Fruit fly (Drosophila melanogaster) whole organism, embryonic: ENCODE results near the gene Atat.

Experiments used
- Antp ChIP-seq: fragments of 200-800 bp; sonication (Bioruptor generic); optimal IDR thresholded peaks from 3 replicates; lab custom pipeline; 2016; ENCODE audit warnings: missing biosample characterization, missing genetic modification characterization
- Asciz ChIP-seq: fragments of 200-800 bp; sonication (Bioruptor generic); optimal IDR thresholded peaks from 2 replicates; lab custom pipeline; 2017; ENCODE audit warnings: missing biosample characterization, mild to moderate bottlenecking, missing genetic modification characterization, missing genetic modification reagents
- CG10321 ChIP-seq: fragments of 200-800 bp; sonication (Bioruptor generic); IDR thresholded peaks from 2 replicates; pipeline ENCODE4 v1.3.6; 2022; ENCODE audit warnings: missing biosample characterization, missing genetic modification characterization
- CG10543 ChIP-seq: fragments of 200-800 bp; sonication (Bioruptor generic); optimal IDR thresholded peaks from 3 replicates; lab custom pipeline; 2017; ENCODE audit warnings: missing biosample characterization, mild to moderate bottlenecking, missing genetic modification characterization, moderate library complexity
- CG12104 ChIP-seq: fragments of 200-800 bp; sonication (Bioruptor generic); optimal IDR thresholded peaks from 3 replicates; lab custom pipeline; 2016; ENCODE audit warnings: missing biosample characterization, missing genetic modification characterization
- CG12769 ChIP-seq: fragments of 200-800 bp; sonication (Bioruptor generic); optimal IDR thresholded peaks from 2 replicates; lab custom pipeline; 2019; ENCODE audit warnings: missing biosample characterization, mild to moderate bottlenecking, missing genetic modification characterization, moderate library complexity
- CG12942 ChIP-seq: fragments of 200-800 bp; sonication (Bioruptor generic); optimal IDR thresholded peaks from 3 replicates; lab custom pipeline; 2016; ENCODE audit warnings: missing biosample characterization, missing genetic modification characterization
- CG13424 ChIP-seq: fragments of 200-800 bp; sonication (Bioruptor generic); optimal IDR thresholded peaks from 2 replicates; lab custom pipeline; 2019; ENCODE audit warnings: missing biosample characterization, mild to moderate bottlenecking, missing genetic modification characterization, moderate library complexity
- CG14050 ChIP-seq: fragments of 200-800 bp; sonication (Bioruptor generic); IDR thresholded peaks from 3 replicates; pipeline ENCODE4 v1.3.6; 2022; ENCODE audit warnings: missing biosample characterization, missing genetic modification characterization
- CG15696 ChIP-seq: fragments of 200-800 bp; sonication (Bioruptor generic); optimal IDR thresholded peaks from 2 replicates; lab custom pipeline; 2019; ENCODE audit warnings: missing biosample characterization, mild to moderate bottlenecking, missing genetic modification characterization, moderate library complexity
- CG1603 ChIP-seq: fragments of 200-800 bp; sonication (Bioruptor generic); optimal IDR thresholded peaks from 2 replicates; lab custom pipeline; 2019; ENCODE audit warnings: missing biosample characterization, mild to moderate bottlenecking, missing genetic modification characterization, moderate library complexity
- CG17328 ChIP-seq: fragments of 200-800 bp; sonication (Bioruptor generic); IDR thresholded peaks from 2 replicates; pipeline ENCODE4 v1.3.6; 2022; ENCODE audit warnings: missing biosample characterization, missing genetic modification characterization
- CG17912 ChIP-seq: fragments of 200-800 bp; sonication (Bioruptor generic); optimal IDR thresholded peaks from 2 replicates; lab custom pipeline; 2018; ENCODE audit warnings: missing biosample characterization, mild to moderate bottlenecking, missing genetic modification characterization
- CG2120 ChIP-seq: fragments of 200-800 bp; sonication (Bioruptor generic); optimal IDR thresholded peaks from 3 replicates; lab custom pipeline; 2016; ENCODE audit warnings: missing biosample characterization, missing genetic modification characterization
- CG3163 ChIP-seq: fragments of 200-800 bp; sonication (Bioruptor generic); optimal IDR thresholded peaks from 3 replicates; lab custom pipeline; 2016; ENCODE audit warnings: missing biosample characterization, missing genetic modification characterization
- CG34224 ChIP-seq: fragments of 200-800 bp; sonication (Bioruptor generic); IDR thresholded peaks from 3 replicates; pipeline ENCODE4 v1.3.6; 2022; ENCODE audit warnings: missing biosample characterization, missing genetic modification characterization; ENCODE audit not compliant: partially characterized antibody
- CG4820 ChIP-seq: fragments of 200-800 bp; sonication (Bioruptor generic); optimal IDR thresholded peaks from 3 replicates; lab custom pipeline; 2016; ENCODE audit warnings: missing biosample characterization, missing genetic modification characterization
- CG6175 ChIP-seq: fragments of 200-800 bp; sonication (Bioruptor generic); IDR thresholded peaks from 3 replicates; pipeline ENCODE4 v1.3.6; 2022; ENCODE audit warnings: missing biosample characterization, missing genetic modification characterization
- CG6813 ChIP-seq: fragments of 200-800 bp; sonication (Bioruptor generic); optimal IDR thresholded peaks from 2 replicates; lab custom pipeline; 2017; ENCODE audit warnings: missing biosample characterization, missing genetic modification characterization, mild to moderate bottlenecking, moderate library complexity, missing genetic modification reagents
- CG7372 ChIP-seq: fragments of 200-800 bp; sonication (Bioruptor generic); IDR thresholded peaks from 2 replicates; pipeline ENCODE4 v1.3.6; 2022; ENCODE audit warnings: missing biosample characterization, missing genetic modification characterization
- CG7839 ChIP-seq: fragments of 200-800 bp; sonication (Bioruptor generic); optimal IDR thresholded peaks from 3 replicates; lab custom pipeline; 2018; ENCODE audit warnings: missing biosample characterization, mild to moderate bottlenecking, missing genetic modification characterization, moderate library complexity
- CG8924 ChIP-seq: fragments of 200-800 bp; optimal IDR thresholded peaks from 3 replicates; lab custom pipeline; 2019; ENCODE audit warnings: missing biosample characterization, mild to moderate bottlenecking, missing genetic modification characterization, moderate library complexity
- D19B ChIP-seq: fragments of 200-800 bp; sonication (Bioruptor generic); optimal IDR thresholded peaks from 2 replicates; lab custom pipeline; 2017; ENCODE audit warnings: missing biosample characterization, mild to moderate bottlenecking, missing genetic modification characterization
- Doc3 ChIP-seq: fragments of 200-800 bp; sonication (Bioruptor generic); IDR thresholded peaks from 3 replicates; pipeline ENCODE4 v1.3.6; 2022; ENCODE audit warnings: missing biosample characterization, missing genetic modification characterization; ENCODE audit not compliant: partially characterized antibody
- ERR ChIP-seq: fragments of 200-800 bp; sonication (Bioruptor generic); optimal IDR thresholded peaks from 2 replicates; lab custom pipeline; 2016; ENCODE audit warnings: missing biosample characterization, missing genetic modification characterization
- Gug ChIP-seq: fragments of 200-800 bp; sonication (Bioruptor generic); IDR thresholded peaks from 4 replicates; pipeline ENCODE4 v1.3.6; 2022; ENCODE audit warnings: missing biosample characterization, missing genetic modification characterization
- Hmx ChIP-seq: fragments of 200-800 bp; sonication (Bioruptor generic); optimal IDR thresholded peaks from 2 replicates; lab custom pipeline; 2016; ENCODE audit warnings: missing biosample characterization, missing genetic modification characterization
- Hr3 ChIP-seq: fragments of 200-800 bp; sonication (Bioruptor generic); optimal IDR thresholded peaks from 3 replicates; lab custom pipeline; 2016; ENCODE audit warnings: missing biosample characterization, missing genetic modification characterization
- Meics ChIP-seq: fragments of 200-800 bp; sonication (Bioruptor generic); optimal IDR thresholded peaks from 2 replicates; lab custom pipeline; 2017; ENCODE audit warnings: missing biosample characterization, mild to moderate bottlenecking, missing genetic modification characterization
- NFAT ChIP-seq: fragments of 200-800 bp; sonication (Bioruptor generic); IDR thresholded peaks from 2 replicates; pipeline ENCODE4 v1.3.6; 2022; ENCODE audit warnings: missing biosample characterization, missing genetic modification characterization
- NfI ChIP-seq: fragments of 200-800 bp; sonication (Bioruptor generic); optimal IDR thresholded peaks from 3 replicates; lab custom pipeline; 2018; ENCODE audit warnings: missing biosample characterization, mild to moderate bottlenecking, missing genetic modification characterization, moderate library complexity
- Poxn ChIP-seq: fragments of 200-800 bp; sonication (Bioruptor generic); IDR thresholded peaks from 2 replicates; pipeline ENCODE4 v1.3.6; 2022; ENCODE audit warnings: missing biosample characterization, missing genetic modification characterization
- Ravus ChIP-seq: fragments of 200-800 bp; sonication (Bioruptor generic); IDR thresholded peaks from 2 replicates; pipeline ENCODE4 v1.3.6; 2022; ENCODE audit warnings: missing biosample characterization, missing genetic modification characterization
- Sry-δ ChIP-seq: fragments of 200-800 bp; sonication (Bioruptor generic); optimal IDR thresholded peaks from 2 replicates; lab custom pipeline; 2016; ENCODE audit warnings: missing biosample characterization, missing genetic modification characterization
- ac ChIP-seq: fragments of 200-800 bp; sonication (Bioruptor generic); optimal IDR thresholded peaks from 3 replicates; lab custom pipeline; 2017; ENCODE audit warnings: missing biosample characterization, mild to moderate bottlenecking, missing genetic modification characterization
- ash1 ChIP-seq: fragments of 200-800 bp; sonication (Bioruptor generic); optimal IDR thresholded peaks from 2 replicates; lab custom pipeline; 2018; ENCODE audit warnings: missing biosample characterization, mild to moderate bottlenecking, missing genetic modification characterization
- cg ChIP-seq: fragments of 200-800 bp; sonication (Bioruptor generic); optimal IDR thresholded peaks from 3 replicates; lab custom pipeline; 2019; ENCODE audit warnings: missing biosample characterization, mild to moderate bottlenecking, missing genetic modification characterization, moderate library complexity
- croc ChIP-seq: fragments of 200-800 bp; sonication (Bioruptor generic); conservative IDR thresholded peaks from 3 replicates; pipeline ENCODE4 v1.3.6; 2022; ENCODE audit warnings: missing biosample characterization, missing genetic modification characterization
- cwo ChIP-seq: fragments of 200-800 bp; sonication (Bioruptor generic); optimal IDR thresholded peaks from 3 replicates; lab custom pipeline; 2017; ENCODE audit warnings: missing biosample characterization, missing genetic modification characterization, mild to moderate bottlenecking, moderate library complexity, missing genetic modification reagents
- en ChIP-seq: fragments of 200-800 bp; sonication (Bioruptor generic); optimal IDR thresholded peaks from 2 replicates; lab custom pipeline; 2016; ENCODE audit warnings: missing biosample characterization, missing genetic modification characterization
- hb ChIP-seq: fragments of 200-800 bp; sonication (Bioruptor generic); IDR thresholded peaks from 3 replicates; pipeline ENCODE4 v1.3.6; 2022; ENCODE audit warnings: missing biosample characterization, missing genetic modification characterization; ENCODE audit not compliant: partially characterized antibody
- her ChIP-seq: fragments of 200-800 bp; sonication (Bioruptor generic); optimal IDR thresholded peaks from 2 replicates; lab custom pipeline; 2016; ENCODE audit warnings: missing biosample characterization, missing genetic modification characterization
- inv ChIP-seq: fragments of 200-800 bp; sonication (Bioruptor generic); IDR thresholded peaks from 2 replicates; pipeline ENCODE4 v1.3.6; 2022; ENCODE audit warnings: missing biosample characterization, missing genetic modification characterization; ENCODE audit not compliant: partially characterized antibody
- jing ChIP-seq: fragments of 200-800 bp; sonication (Bioruptor generic); optimal IDR thresholded peaks from 2 replicates; lab custom pipeline; 2018; ENCODE audit warnings: missing biosample characterization, mild to moderate bottlenecking, missing genetic modification characterization
- org-1 ChIP-seq: fragments of 200-800 bp; sonication (Bioruptor generic); optimal IDR thresholded peaks from 2 replicates; lab custom pipeline; 2017; ENCODE audit warnings: missing biosample characterization, missing genetic modification characterization
- p53 ChIP-seq: fragments of 200-800 bp; sonication (Bioruptor generic); optimal IDR thresholded peaks from 2 replicates; lab custom pipeline; 2016; ENCODE audit warnings: missing biosample characterization, missing genetic modification characterization
- pho ChIP-seq: fragments of 200-800 bp; sonication (Bioruptor generic); optimal IDR thresholded peaks from 2 replicates; lab custom pipeline; 2016; ENCODE audit warnings: missing biosample characterization, missing genetic modification characterization
- row ChIP-seq: fragments of 200-800 bp; sonication (Bioruptor generic); IDR thresholded peaks from 3 replicates; pipeline ENCODE4 v1.3.6; 2022; ENCODE audit warnings: missing biosample characterization, missing genetic modification characterization
- sug ChIP-seq: fragments of 200-800 bp; optimal IDR thresholded peaks from 2 replicates; lab custom pipeline; 2019; ENCODE audit warnings: missing biosample characterization, mild to moderate bottlenecking, missing genetic modification characterization, moderate library complexity
- trh ChIP-seq: fragments of 200-800 bp; sonication (Bioruptor generic); optimal IDR thresholded peaks from 2 replicates; lab custom pipeline; 2016; ENCODE audit warnings: missing biosample characterization, missing genetic modification characterization

The Atat gene

DNA sequence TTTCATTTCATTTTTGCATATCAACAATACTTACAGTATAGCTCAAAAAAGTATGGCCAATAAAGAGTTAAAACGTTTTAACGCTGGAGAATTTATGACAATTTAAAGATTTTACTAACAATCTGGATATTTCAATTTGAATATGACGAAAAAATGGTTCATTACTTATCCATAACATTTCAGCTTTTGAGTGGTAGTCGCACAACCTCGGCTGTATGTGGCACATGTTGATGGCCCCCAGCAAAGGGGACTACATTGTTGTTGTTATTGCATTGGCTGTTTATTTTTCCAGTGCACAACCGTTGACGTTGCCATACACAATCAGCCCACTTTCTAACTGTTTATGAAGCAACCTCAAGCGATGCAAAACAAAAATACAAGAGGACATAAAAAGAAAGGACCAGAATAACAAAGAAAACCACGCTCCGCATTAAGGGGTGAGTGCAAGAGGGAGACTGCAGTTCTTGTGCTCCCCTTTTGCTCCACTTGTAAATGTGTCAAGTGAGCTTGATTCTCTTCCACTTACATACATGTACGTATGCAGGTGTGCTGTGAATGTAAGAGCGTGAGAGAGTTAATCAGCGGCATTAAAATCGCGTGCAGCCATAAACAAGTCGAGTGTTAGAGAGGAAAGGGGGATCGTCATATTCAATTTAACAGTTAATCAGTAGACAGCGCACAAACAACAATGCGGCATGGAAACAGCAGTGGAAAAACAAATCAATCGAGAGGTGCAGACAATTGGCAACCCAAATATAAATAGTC is 6.3 kb downstream of the Atat start (continued):
- no peak for TF ChIP-seq CG15696 (tag; lab: Kevin White, UChicago)
- TF ChIP-seq CG10321 (GFP tag; lab: Robert Waterston, UW): no peak
- peak; percentile 24; the same call in 2 of the 3 replicates for TF ChIP-seq CG14050
- TF ChIP-seq CG4820 (GFP tag; lab: Kevin White, UChicago): no peak
- TF ChIP-seq p53 (GFP tag; lab: Kevin White, UChicago): no peak
- TF ChIP-seq en (GFP tag; lab: Kevin White, UChicago): peak; percentile 3
- no peak for TF ChIP-seq CG12769 (tag; lab: Kevin White, UChicago)
- no peak for TF ChIP-seq Poxn (GFP tag; lab: Robert Waterston, UW)
- TF ChIP-seq ERR (GFP tag; lab: Kevin White, UChicago): no peak
- no peak for TF ChIP-seq CG6813
- TF ChIP-seq CG7839 (tag; lab: Kevin White, UChicago): peak; percentile 58
- TF ChIP-seq CG34224: no peak
- TF ChIP-seq Hr3 (GFP tag; lab: Kevin White, UChicago): peak; percentile 11
- TF ChIP-seq ash1 (GFP tag; lab: Kevin White, UChicago): no peak
- no peak for TF ChIP-seq Antp (GFP tag; lab: Kevin White, UChicago)
- TF ChIP-seq org-1 (GFP tag; lab: Kevin White, UChicago): peak; percentile 50
- TF ChIP-seq hb: no peak
- TF ChIP-seq jing (GFP tag; lab: Kevin White, UChicago): peak; percentile 18
- peak; percentile 54 for TF ChIP-seq CG13424
- TF ChIP-seq Asciz (GFP tag; lab: Kevin White, UChicago): peak; percentile 52
- no peak for TF ChIP-seq Doc3 (GFP tag; lab: Robert Waterston, UW)
- no peak for TF ChIP-seq NFAT (GFP tag; lab: Robert Waterston, UW)
- TF ChIP-seq inv (GFP tag; lab: Robert Waterston, UW): no peak
- TF ChIP-seq NfI (GFP tag; lab: Kevin White, UChicago): peak; percentile 51
- TF ChIP-seq Ravus: no peak
- TF ChIP-seq CG12104 (GFP tag; lab: Kevin White, UChicago): no peak
- TF ChIP-seq D19B (GFP tag; lab: Kevin White, UChicago): no peak
- no peak for TF ChIP-seq cg (GFP tag; lab: Kevin White, UChicago)
- TF ChIP-seq ac (GFP tag; lab: Kevin White, UChicago): no peak
- no peak for TF ChIP-seq trh (GFP tag; lab: Kevin White, UChicago)
- no peak for TF ChIP-seq cwo
- peak; percentile 70 for TF ChIP-seq CG1603 (tag; lab: Kevin White, UChicago)
- TF ChIP-seq sug: peak; percentile 90
- TF ChIP-seq croc (GFP tag; lab: Robert Waterston, UW): peak; percentile 20; the same call in 1 of the 3 replicates
- no peak for TF ChIP-seq CG10543
- peak; percentile 40 for TF ChIP-seq CG8924 (tag; lab: Kevin White, UChicago)
- peak; percentile 69 for TF ChIP-seq CG17328 (GFP tag; lab: Robert Waterston, UW)
- no peak for TF ChIP-seq Sry-δ
- TF ChIP-seq CG7372 (GFP tag; lab: Robert Waterston, UW): no peak
- peak; percentile 75 for TF ChIP-seq row (GFP tag; lab: Robert Waterston, UW)
- TF ChIP-seq her: no peak
- TF ChIP-seq CG17912: no peak
- no peak for TF ChIP-seq CG3163 (GFP tag; lab: Kevin White, UChicago)
- peak; percentile 49 for TF ChIP-seq CG2120 (GFP tag; lab: Kevin White, UChicago)
- no peak for TF ChIP-seq Gug (GFP tag; lab: Robert Waterston, UW)
- TF ChIP-seq pho (GFP tag; lab: Kevin White, UChicago): no peak
- peak; percentile 4 for TF ChIP-seq CG12942 (GFP tag; lab: Kevin White, UChicago)
- TF ChIP-seq Hmx: no peak
- TF ChIP-seq Meics (GFP tag; lab: Kevin White, UChicago): peak; percentile 30
- TF ChIP-seq CG6175: no peak
